Fruit fly (Drosophila melanogaster): ENCODE measurements around the gene Mayo.

DNA sequence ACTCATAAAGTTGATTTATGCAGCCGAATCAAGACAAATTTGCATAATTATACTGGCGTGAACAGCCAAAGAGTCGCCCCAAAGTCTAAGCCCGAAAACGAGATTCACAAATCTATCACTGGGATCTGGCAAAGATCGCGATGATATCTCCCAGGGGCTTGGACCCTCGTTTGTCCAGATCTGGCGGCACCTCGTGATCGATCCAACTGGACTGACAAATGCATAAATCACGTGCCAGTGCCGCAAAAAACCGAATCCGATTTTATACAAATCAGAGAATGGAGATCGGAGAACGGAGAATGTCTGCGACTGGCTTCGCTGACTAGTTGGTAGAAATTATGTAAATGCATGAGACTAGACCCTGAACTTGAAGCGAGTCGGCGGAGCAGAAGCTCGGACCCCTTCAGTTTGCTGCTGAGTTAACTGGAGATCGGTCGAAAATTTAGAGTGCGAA, 16.8 kb upstream of the Mayo start, which contains the start of gene CG15554:
- TF ChIP-seq insv (optimal IDR thresholded peaks at IDR 0.05) (no peak), Myc (optimal IDR thresholded peaks at IDR 0.05) (no peak)

All from Kc167 (cell line).